Fruit fly (Drosophila melanogaster): ENCODE results near the gene CG14715.

CG14715 gene

dm6 chr3R:11692504-11692903 is 18.5 kb downstream of the CG14715 start:
- TF ChIP-seq dmrt93B (GFP tag; optimal IDR thresholded peaks at IDR 0.05) (no peak), fru (GFP tag; optimal IDR thresholded peaks at IDR 0.05) (no peak), usp (GFP tag; optimal IDR thresholded peaks at IDR 0.05) (no peak), OdsH (GFP tag; optimal IDR thresholded peaks at IDR 0.05) (no peak), Hnf4 (GFP tag; optimal IDR thresholded peaks at IDR 0.05) (no peak), Rel (GFP tag; optimal IDR thresholded peaks at IDR 0.05) (no peak), Rel (tag; optimal IDR thresholded peaks at IDR 0.05) (no peak)

DNA sequence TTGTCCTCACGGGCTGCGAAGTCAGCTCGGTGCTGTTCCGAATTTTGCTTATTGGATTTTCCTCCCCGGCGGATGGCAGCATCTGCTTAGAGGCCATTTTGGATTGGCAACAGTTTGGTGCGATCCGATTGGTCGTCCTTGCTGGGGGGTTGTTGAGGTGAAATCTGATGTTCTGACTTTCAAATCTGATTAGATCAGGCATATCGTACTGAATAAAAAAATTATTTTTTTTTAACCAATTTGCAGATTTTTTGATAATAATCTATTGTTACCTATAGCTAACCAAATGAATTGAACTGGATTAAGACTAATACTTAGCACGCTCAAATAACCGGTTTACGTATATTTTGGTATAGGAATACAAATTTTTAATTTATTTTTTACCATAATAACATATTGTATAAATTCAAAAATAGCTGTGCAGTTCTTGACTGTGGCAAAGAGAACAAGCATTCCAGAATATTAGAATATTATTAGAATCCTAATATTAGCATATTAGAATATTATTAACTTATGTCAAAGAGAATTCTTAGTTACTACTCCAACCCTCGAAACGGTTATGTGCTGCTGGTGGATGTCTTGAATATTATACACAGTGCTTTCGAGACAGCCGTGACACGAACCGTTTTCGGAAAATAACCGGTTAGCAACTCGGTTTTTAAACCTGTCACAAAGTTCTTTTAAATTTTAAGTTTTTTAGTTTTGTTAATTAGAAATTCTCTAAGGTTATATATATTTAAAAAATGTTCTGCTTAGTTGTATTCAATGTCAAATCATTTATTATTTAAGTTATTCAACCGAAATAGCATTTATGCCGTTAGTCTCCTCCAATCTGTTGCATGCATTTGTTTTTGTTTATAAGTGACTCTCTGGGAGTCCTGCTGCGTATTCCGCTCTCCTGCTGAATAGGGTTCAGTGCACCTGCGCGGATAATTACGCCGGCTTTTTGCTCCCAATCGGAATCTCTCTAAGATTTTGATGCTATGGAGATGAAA is 20.6 kb downstream of the CG14715 start, which contains the start of gene Fer3:
Fer3 (minus strand) TSS at position 1 of the 995 bp plus-strand sequence.
- TF ChIP-seq Myc (optimal IDR thresholded peaks at IDR 0.05): peak; percentile 44
- TF ChIP-seq sv (GFP tag; optimal IDR thresholded peaks at IDR 0.05): no peak
- TF ChIP-seq Dfd (GFP tag; optimal IDR thresholded peaks at IDR 0.05): no peak
- no peak for TF ChIP-seq Sp1 (GFP tag; optimal IDR thresholded peaks at IDR 0.05)

DNA sequence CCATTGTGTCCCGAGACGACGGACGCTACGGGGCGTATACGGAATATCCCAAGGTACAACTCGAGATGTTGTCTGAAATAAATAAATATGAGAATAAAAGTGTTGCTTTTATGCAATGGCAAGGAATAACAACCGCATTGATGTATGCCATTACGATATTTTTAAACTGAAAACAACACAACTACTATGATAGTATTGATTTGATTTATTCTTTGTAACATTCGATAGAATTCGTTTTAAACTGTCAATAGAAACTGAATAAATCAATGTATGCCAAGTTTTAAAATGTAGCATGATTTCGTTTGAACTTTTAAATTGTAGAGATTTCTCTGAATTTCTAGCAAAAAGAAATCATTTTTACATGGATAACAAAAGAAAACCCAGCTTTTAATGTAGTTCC is 22.2 kb downstream of the CG14715 start, which contains the start of gene CG14717:
CG14717 (plus strand) TSS at position 301 of the 400 bp plus-strand sequence.
- TF ChIP-seq usp (GFP tag; optimal IDR thresholded peaks at IDR 0.05) (no peak), h (GFP tag; optimal IDR thresholded peaks at IDR 0.05) (no peak), dl (GFP tag; optimal IDR thresholded peaks at IDR 0.05; ENCODE audit: insufficient read depth in 1 of 2, partially characterized antibody in 2 of 2) (no peak), CrebA (GFP tag; optimal IDR thresholded peaks at IDR 0.05; ENCODE audit: borderline replicate concordance) (no peak), sage (GFP tag; optimal IDR thresholded peaks at IDR 0.05) (no peak), Myc (optimal IDR thresholded peaks at IDR 0.05) (no peak), Hr83 (GFP tag; optimal IDR thresholded peaks at IDR 0.05; ENCODE audit: poor library complexity, severe bottlenecking) (no peak), Sp1 (GFP tag; optimal IDR thresholded peaks at IDR 0.05) (no peak), sv (GFP tag; optimal IDR thresholded peaks at IDR 0.05) (no peak), GATAd (GFP tag; optimal IDR thresholded peaks at IDR 0.05) (no peak), woc (GFP tag; optimal IDR thresholded peaks at IDR 0.05) (no peak), Abd-B (GFP tag; optimal IDR thresholded peaks at IDR 0.05) (no peak), Hnf4 (GFP tag; optimal IDR thresholded peaks at IDR 0.05) (no peak), brk (GFP tag; optimal IDR thresholded peaks at IDR 0.05) (no peak), tai (GFP tag; optimal IDR thresholded peaks at IDR 0.05) (no peak), Dif (GFP tag; optimal IDR thresholded peaks at IDR 0.05; ENCODE audit: partially characterized antibody) (no peak)

DNA sequence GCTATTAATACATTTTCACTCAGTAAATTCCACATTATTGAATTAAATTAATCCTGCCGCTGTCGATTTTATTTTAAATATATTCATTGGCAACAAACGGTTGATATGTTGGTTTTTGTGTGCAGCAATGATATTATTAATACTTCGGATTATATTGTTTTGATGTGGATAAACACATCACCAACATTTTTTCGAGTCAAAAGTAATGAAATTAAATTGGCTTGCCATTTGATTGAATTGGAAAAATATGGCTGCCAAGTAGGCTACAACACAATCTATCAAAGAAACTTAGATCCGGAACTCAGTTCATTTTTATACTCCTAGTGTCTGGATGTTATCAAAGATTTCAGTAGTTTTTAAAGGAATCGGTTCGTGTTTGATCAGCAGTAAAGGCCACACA is 26.3 kb downstream of the CG14715 start, which contains the start of gene CG14718:
CG14718 (plus strand) TSS at position 301 of the 400 bp plus-strand sequence.
- TF ChIP-seq usp (GFP tag; optimal IDR thresholded peaks at IDR 0.05) (no peak), jim (GFP tag; optimal IDR thresholded peaks at IDR 0.05) (no peak), pan (optimal IDR thresholded peaks at IDR 0.05) (no peak), fru (GFP tag; optimal IDR thresholded peaks at IDR 0.05) (no peak)

DNA sequence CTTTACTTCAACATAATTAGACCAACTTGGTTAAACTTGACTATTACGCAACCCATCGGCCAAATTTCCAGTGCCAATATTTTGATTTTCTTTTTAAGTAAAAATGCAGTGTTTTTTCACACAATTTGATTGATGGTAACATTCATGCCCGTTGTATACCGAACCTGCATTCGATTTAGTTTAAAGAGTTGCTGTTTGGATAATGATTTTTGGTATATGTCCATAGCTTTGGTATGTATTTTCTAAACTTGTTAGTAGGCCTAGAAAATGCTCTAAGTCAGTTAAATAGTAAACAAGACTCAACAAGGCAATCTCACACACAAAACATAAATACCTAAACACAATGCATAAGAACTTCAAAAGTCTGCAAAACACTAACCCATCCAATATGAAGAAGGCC is 29.7 kb downstream of the CG14715 start, which contains the start of gene I-t:
I-t (plus strand) TSS at position 301 of the 400 bp plus-strand sequence.
- TF ChIP-seq Hnf4 (GFP tag; optimal IDR thresholded peaks at IDR 0.05): no peak
- no peak for TF ChIP-seq ey (GFP tag; optimal IDR thresholded peaks at IDR 0.05)
- TF ChIP-seq CG32264 (GFP tag; optimal IDR thresholded peaks at IDR 0.05): no peak
- no peak for TF ChIP-seq tai (GFP tag; optimal IDR thresholded peaks at IDR 0.05)
- no peak for TF ChIP-seq usp (GFP tag; optimal IDR thresholded peaks at IDR 0.05)
- no peak for TF ChIP-seq brk (GFP tag; optimal IDR thresholded peaks at IDR 0.05)
- no peak for TF ChIP-seq HLH106 (tag; optimal IDR thresholded peaks at IDR 0.05)
- no peak for TF ChIP-seq dsf (GFP tag; optimal IDR thresholded peaks at IDR 0.05; ENCODE audit: borderline replicate concordance)
- no peak for TF ChIP-seq OdsH (GFP tag; optimal IDR thresholded peaks at IDR 0.05)
- TF ChIP-seq lola (GFP tag; optimal IDR thresholded peaks at IDR 0.05): no peak
- no peak for TF ChIP-seq Hr78 (GFP tag; optimal IDR thresholded peaks at IDR 0.05)
- no peak for TF ChIP-seq Hr83 (GFP tag; optimal IDR thresholded peaks at IDR 0.05; ENCODE audit: poor library complexity, severe bottlenecking)
- TF ChIP-seq Abd-B (GFP tag; optimal IDR thresholded peaks at IDR 0.05): no peak
- no peak for TF ChIP-seq Mio (GFP tag; optimal IDR thresholded peaks at IDR 0.05)
- TF ChIP-seq GATAd (GFP tag; optimal IDR thresholded peaks at IDR 0.05): no peak
- no peak for TF ChIP-seq Dif (GFP tag; optimal IDR thresholded peaks at IDR 0.05; ENCODE audit: partially characterized antibody)
- no peak for TF ChIP-seq Jra (GFP tag; optimal IDR thresholded peaks at IDR 0.05)
- no peak for TF ChIP-seq Dfd (GFP tag; optimal IDR thresholded peaks at IDR 0.05)
- TF ChIP-seq jim (GFP tag; optimal IDR thresholded peaks at IDR 0.05): no peak
- no peak for TF ChIP-seq Myc (optimal IDR thresholded peaks at IDR 0.05)

Data from whole organism, wandering third instar larva.